Worm (Caenorhabditis elegans) whole organism, L4 larva: Measurements from ENCODE around the gene F59B2.9.

ENCODE experiments used
- Y105C5A.15 ChIP-seq: fragments of 200-800 bp; sonication (Bioruptor generic); IDR thresholded peaks from 2 replicates; pipeline ENCODE4 v1.3.6; 2022; ENCODE audit warnings: missing genetic modification characterization, missing compliant biosample characterization
- ceh-28 ChIP-seq: fragments of 150-350 bp; optimal IDR thresholded peaks from 2 replicates; lab custom pipeline; 2014; ENCODE audit warnings: missing biosample characterization, missing genetic modification reagents, missing genetic modification characterization
- ceh-32 ChIP-seq: sonication (generic microtip); optimal IDR thresholded peaks from 2 replicates; lab custom pipeline; 2016; ENCODE audit warnings: mild to moderate bottlenecking, missing genetic modification characterization, missing compliant biosample characterization; ENCODE audit not compliant: poor library complexity
- ceh-44 ChIP-seq: fragments of 200-800 bp; sonication (Bioruptor generic); IDR thresholded peaks from 2 replicates; pipeline ENCODE4 v1.3.6; 2022; ENCODE audit warnings: missing genetic modification reagents, missing genetic modification characterization, missing compliant biosample characterization
- ceh-82 ChIP-seq: sonication (generic microtip); optimal IDR thresholded peaks from 2 replicates; lab custom pipeline; 2017; ENCODE audit warnings: missing biosample characterization, missing genetic modification characterization
- daf-16 ChIP-seq, 3 experiments: sonication (generic microtip); optimal IDR thresholded peaks; 2 replicates each; lab custom pipeline; 2016 to 2017; ENCODE audit warnings: missing genetic modification characterization in 3 of 3, missing genetic modification reagents in 3 of 3, mild to moderate bottlenecking in 2 of 3, missing compliant biosample characterization in 2 of 3, missing biosample characterization in 1 of 3, moderate library complexity in 1 of 3
- dmd-6 ChIP-seq: fragments of 200-800 bp; sonication (Bioruptor generic); IDR thresholded peaks from 2 replicates; pipeline ENCODE4 v1.3.6; 2022; ENCODE audit warnings: missing genetic modification reagents, missing genetic modification characterization, missing compliant biosample characterization
- duxl-1 ChIP-seq: sonication (generic microtip); optimal IDR thresholded peaks from 2 replicates; lab custom pipeline; 2016; ENCODE audit warnings: mild to moderate bottlenecking, missing genetic modification characterization, moderate library complexity, missing compliant biosample characterization; ENCODE audit not compliant: poor library complexity
- dve-1 ChIP-seq: sonication (generic microtip); optimal IDR thresholded peaks from 2 replicates; lab custom pipeline; 2017; ENCODE audit warnings: antibody characterized with exemption, mild to moderate bottlenecking, missing genetic modification characterization, missing compliant biosample characterization; ENCODE audit not compliant: insufficient read depth
- fkh-10 ChIP-seq: fragments of 150-350 bp; optimal IDR thresholded peaks from 2 replicates; lab custom pipeline; 2014; ENCODE audit warnings: missing biosample characterization, missing genetic modification reagents, missing genetic modification characterization
- hlh-11 ChIP-seq: fragments of 200-800 bp; sonication (Bioruptor generic); optimal IDR thresholded peaks from 2 replicates; lab custom pipeline; 2018; ENCODE audit warnings: mild to moderate bottlenecking, missing genetic modification characterization, missing compliant biosample characterization
- hlh-30 ChIP-seq: sonication (generic microtip); optimal IDR thresholded peaks from 2 replicates; lab custom pipeline; 2017; ENCODE audit warnings: antibody characterized with exemption, mild to moderate bottlenecking, missing genetic modification characterization, missing compliant biosample characterization; ENCODE audit not compliant: insufficient read depth
- lin-39 ChIP-seq: fragments of 150-350 bp; optimal IDR thresholded peaks from 2 replicates; lab custom pipeline; 2014; ENCODE audit warnings: missing biosample characterization, missing genetic modification reagents, missing genetic modification characterization
- mdl-1 ChIP-seq, 2 experiments: fragments of 150-350 bp in 1 of 2; sonication (generic microtip) in 1 of 2; optimal IDR thresholded peaks; 2 replicates each; lab custom pipeline; 2014 to 2017; ENCODE audit warnings: missing biosample characterization in 2 of 2, missing genetic modification characterization in 2 of 2
- mdt-29 ChIP-seq: fragments of 200-800 bp; sonication (Bioruptor generic); IDR thresholded peaks from 2 replicates; pipeline ENCODE4 v1.3.6; 2022; ENCODE audit warnings: missing genetic modification reagents, missing genetic modification characterization, missing compliant biosample characterization
- mes-2 ChIP-seq: sonication (generic microtip); optimal IDR thresholded peaks from 2 replicates; lab custom pipeline; 2016; ENCODE audit warnings: missing genotype, mild to moderate bottlenecking, missing genetic modification characterization, missing compliant biosample characterization; ENCODE audit not compliant: poor library complexity, severe bottlenecking
- mxl-2 ChIP-seq: fragments of 200-800 bp; sonication (Bioruptor generic); conservative IDR thresholded peaks from 2 replicates; pipeline ENCODE4 v1.3.6; 2022; ENCODE audit warnings: missing genetic modification reagents, missing genetic modification characterization, missing compliant biosample characterization
- nhr-10 ChIP-seq: fragments of 150-350 bp; optimal IDR thresholded peaks from 2 replicates; lab custom pipeline; 2014; ENCODE audit warnings: missing biosample characterization, missing genetic modification characterization
- nhr-111 ChIP-seq: fragments of 200-800 bp; sonication (Bioruptor generic); optimal IDR thresholded peaks from 2 replicates; lab custom pipeline; 2018; ENCODE audit warnings: mild to moderate bottlenecking, missing genetic modification characterization, missing compliant biosample characterization
- nhr-237 ChIP-seq: sonication (generic microtip); optimal IDR thresholded peaks from 2 replicates; lab custom pipeline; 2017; ENCODE audit warnings: missing biosample characterization, missing genetic modification characterization
- nhr-28 ChIP-seq: fragments of 150-350 bp; optimal IDR thresholded peaks from 2 replicates; lab custom pipeline; 2014; ENCODE audit warnings: missing biosample characterization, missing genetic modification characterization
- nhr-48 ChIP-seq: sonication (generic microtip); optimal IDR thresholded peaks from 2 replicates; lab custom pipeline; 2016; ENCODE audit warnings: mild to moderate bottlenecking, missing genetic modification characterization, missing compliant biosample characterization
- nhr-77 ChIP-seq: fragments of 150-350 bp; optimal IDR thresholded peaks from 2 replicates; lab custom pipeline; 2014; ENCODE audit warnings: missing biosample characterization, missing genetic modification characterization
- php-3 ChIP-seq: fragments of 200-800 bp; sonication (Bioruptor generic); IDR thresholded peaks from 2 replicates; pipeline ENCODE4 v1.3.6; 2022; ENCODE audit warnings: missing genetic modification reagents, missing genetic modification characterization, missing compliant biosample characterization
- pqm-1 ChIP-seq: sonication (generic microtip); optimal IDR thresholded peaks from 2 replicates; lab custom pipeline; 2017; ENCODE audit warnings: missing biosample characterization, missing genetic modification characterization
- snpc-4 ChIP-seq: fragments of 150-350 bp; optimal IDR thresholded peaks from 2 replicates; lab custom pipeline; 2014; ENCODE audit warnings: missing biosample characterization, missing genetic modification characterization
- tag-97 ChIP-seq: fragments of 200-800 bp; sonication (Bioruptor generic); IDR thresholded peaks from 2 replicates; pipeline ENCODE4 v1.3.6; 2022; ENCODE audit warnings: missing genetic modification characterization, missing compliant biosample characterization
- tra-1 ChIP-seq: fragments of 200-800 bp; sonication (Bioruptor generic); IDR thresholded peaks from 2 replicates; pipeline ENCODE4 v1.3.6; 2022; ENCODE audit warnings: missing genetic modification reagents, missing genetic modification characterization, missing compliant biosample characterization
- unc-39 ChIP-seq: sonication (generic microtip); optimal IDR thresholded peaks from 2 replicates; lab custom pipeline; 2017; ENCODE audit warnings: missing biosample characterization, missing genetic modification characterization
- unc-62 ChIP-seq, 3 experiments: fragments of 150-350 bp in 1 of 3; sonication (generic microtip); optimal IDR thresholded peaks in 2 of 3; peaks in 1 of 3; 1 replicate in 1 of 3; 2 replicates in 2 of 3; lab custom pipeline; 2014 to 2017; ENCODE audit warnings: missing biosample characterization in 3 of 3, missing genetic modification characterization in 3 of 3, missing genetic modification reagents in 3 of 3, missing genotype in 1 of 3
- zip-11 ChIP-seq: fragments of 200-800 bp; sonication (Bioruptor generic); IDR thresholded peaks from 2 replicates; pipeline ENCODE4 v1.3.6; 2022; ENCODE audit warnings: missing genetic modification characterization, missing compliant biosample characterization
- ztf-11 ChIP-seq: fragments of 150-350 bp; optimal IDR thresholded peaks from 2 replicates; lab custom pipeline; 2014; ENCODE audit warnings: missing biosample characterization, missing genetic modification characterization
- ztf-7 ChIP-seq: fragments of 150-350 bp; optimal IDR thresholded peaks from 2 replicates; lab custom pipeline; 2014; ENCODE audit warnings: missing biosample characterization, missing genetic modification characterization

F59B2.9 gene

DNA sequence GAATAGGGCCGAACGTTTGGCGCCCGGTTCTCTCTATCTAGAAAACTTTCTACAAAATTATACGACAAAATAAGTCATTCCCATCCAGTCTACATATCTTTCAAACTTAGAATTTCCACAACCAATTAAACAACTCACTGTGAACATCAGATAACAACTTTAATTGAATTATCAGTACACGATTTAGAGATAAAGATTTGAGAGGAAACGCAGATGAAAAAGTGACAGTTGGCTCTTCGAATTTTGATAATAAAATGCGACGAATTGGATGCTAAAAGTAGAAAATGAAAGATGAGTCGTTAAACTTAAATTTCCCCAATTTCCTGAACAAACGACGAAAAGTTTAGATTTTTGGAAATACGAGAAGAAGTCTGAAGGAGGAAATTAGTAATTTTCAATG is 22.8 kb upstream of the F59B2.9 start:
- TF ChIP-seq dmd-6: peak; percentile 53
- peak; percentile 88 for TF ChIP-seq pqm-1 (tag; lab: Kevin White, UChicago)
- peak; percentile 87 for TF ChIP-seq php-3 (GFP tag; lab: Robert Waterston, UW)
- 0 out of 2 replicates have a peak, but pooled peaks have one; percentile 23 for TF ChIP-seq tra-1 (GFP tag; lab: Robert Waterston, UW)
- TF ChIP-seq hlh-11 (tag; lab: Kevin White, UChicago): peak; percentile 46
- no peak for TF ChIP-seq nhr-111 (GFP tag; lab: Kevin White, UChicago)
- no peak for TF ChIP-seq ztf-7 (tag; lab: Kevin White, UChicago)
- no peak for TF ChIP-seq ceh-82
- peak; percentile 83 for TF ChIP-seq dve-1 (tag; lab: Kevin White, UChicago)
- TF ChIP-seq lin-39 (tag; lab: Kevin White, UChicago): no peak
- TF ChIP-seq daf-16 (GFP tag; optimal IDR thresholded peaks at IDR 0.05; lab: Kevin White, UChicago): no peak
- TF ChIP-seq daf-16 (tag; optimal IDR thresholded peaks at IDR 0.05; lab: Kevin White, UChicago): peak; percentile 66
- TF ChIP-seq nhr-28 (tag; lab: Kevin White, UChicago): peak; percentile 46

DNA sequence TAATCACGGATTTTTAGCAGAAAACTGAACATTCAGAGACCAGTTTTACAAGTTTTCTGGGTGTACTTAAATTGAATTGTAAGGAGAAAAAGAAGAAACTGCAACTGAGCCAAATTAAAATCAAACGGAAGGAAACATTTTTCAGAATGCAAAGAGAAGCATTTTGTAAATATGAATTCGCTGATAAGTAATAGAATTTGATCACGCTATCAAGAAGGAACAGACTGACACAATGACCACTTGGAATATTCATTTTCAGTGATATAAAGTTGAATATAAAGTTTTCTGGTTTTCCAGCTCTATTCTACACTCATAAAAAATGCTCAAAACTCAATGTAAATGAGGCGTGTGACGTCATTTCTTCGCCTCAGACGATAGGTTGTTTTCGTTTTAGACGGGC is 21.9 kb upstream of the F59B2.9 start:
- 0 out of 2 replicates have a peak, but pooled peaks have one; percentile 27 for TF ChIP-seq dmd-6
- TF ChIP-seq duxl-1: no peak
- TF ChIP-seq, all 104 proteins: peak for 1

DNA sequence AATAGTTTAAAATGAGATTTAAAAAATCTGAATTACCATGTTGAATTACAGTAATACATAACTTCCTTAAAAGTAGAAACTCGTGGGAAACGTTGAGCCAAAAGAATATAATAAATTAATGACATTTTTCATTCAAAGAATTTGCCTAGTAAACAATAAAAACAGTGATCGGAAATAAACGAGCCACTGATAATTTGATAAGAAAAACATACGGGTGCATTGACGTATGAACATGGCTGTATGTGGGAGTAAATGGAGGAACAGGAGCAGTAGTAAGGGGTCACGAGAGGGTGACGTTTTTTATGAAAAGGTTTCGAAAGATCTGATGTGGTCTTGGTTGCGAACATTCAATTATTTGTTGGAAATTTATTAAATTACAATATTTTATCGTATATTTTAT is 18.6 kb upstream of the F59B2.9 start:
- TF ChIP-seq ceh-44 (GFP tag; lab: Robert Waterston, UW) (no peak), tag-97 (GFP tag; lab: Robert Waterston, UW) (no peak), hlh-30 (peak; percentile 10), nhr-10 (tag; lab: Kevin White, UChicago) (no peak), dmd-6 (no peak), nhr-28 (tag; lab: Kevin White, UChicago) (peak; percentile 13), Y105C5A.15 (no peak), daf-16 (GFP tag; optimal IDR thresholded peaks at IDR 0.05; lab: Kevin White, UChicago) (no peak), daf-16 (tag; optimal IDR thresholded peaks at IDR 0.05; lab: Kevin White, UChicago) (peak; percentile 61), nhr-237 (tag; lab: Kevin White, UChicago) (no peak), ztf-11 (tag; lab: Kevin White, UChicago) (no peak), dve-1 (tag; lab: Kevin White, UChicago) (peak; percentile 15), zip-11 (no peak), fkh-10 (no peak), mdt-29 (no peak), pqm-1 (tag; lab: Kevin White, UChicago) (peak; percentile 54), unc-39 (tag; lab: Kevin White, UChicago) (no peak), nhr-77 (tag; lab: Kevin White, UChicago) (peak; percentile 16)

DNA sequence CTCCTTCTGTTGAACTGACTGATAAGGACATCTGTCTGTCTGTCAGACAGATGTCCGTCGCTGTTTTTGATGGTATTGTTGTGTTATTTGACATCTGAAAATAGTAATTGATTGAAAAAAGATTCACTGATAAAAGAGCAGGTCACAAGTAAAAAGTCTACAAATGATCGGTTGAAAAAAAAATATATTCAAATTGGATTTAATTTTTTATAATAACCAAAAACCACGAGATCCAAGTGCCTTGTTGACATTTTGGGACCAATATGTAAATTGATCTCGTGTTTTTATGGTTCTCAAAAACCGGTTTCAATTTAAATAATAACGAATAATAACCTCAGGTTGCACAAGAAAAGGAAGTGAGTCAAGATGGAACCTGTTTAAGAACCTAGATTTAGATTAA is 14.7 kb upstream of the F59B2.9 start, which contains the start of gene F59B2.13:
Gene F59B2.13 (minus strand): TSS at position 101 of the 400 bp plus-strand sequence.
- TF ChIP-seq ceh-32 (tag; lab: Kevin White, UChicago): no peak
- TF ChIP-seq nhr-48 (tag; lab: Kevin White, UChicago): no peak
- TF ChIP-seq snpc-4: no peak
- TF ChIP-seq tra-1 (GFP tag; lab: Robert Waterston, UW): no peak

DNA sequence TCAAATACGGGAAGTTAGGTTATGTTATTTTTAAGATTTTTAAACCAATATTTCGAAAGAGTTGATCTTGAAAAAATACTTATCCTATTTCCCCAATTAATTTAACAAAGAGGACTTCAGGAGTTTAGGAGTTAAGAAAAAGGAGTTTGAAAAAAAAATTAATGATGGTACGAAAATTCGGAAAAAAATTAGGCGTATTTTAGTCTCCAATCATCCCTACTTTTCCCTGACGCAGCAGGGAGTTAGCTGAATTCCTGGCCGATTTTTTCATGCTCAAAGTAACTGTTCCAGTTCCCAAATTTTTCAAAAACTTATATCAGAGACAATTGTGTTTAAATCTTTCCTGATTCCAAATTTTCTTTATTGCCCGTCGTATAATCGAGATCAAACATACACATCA is 11.4 kb upstream of the F59B2.9 start:
- peak in 1 of 2 experiments; percentile 92 for TF ChIP-seq unc-62 (GFP tag; optimal IDR thresholded peaks at IDR 0.05 in 1 of 2; lab: Kevin White, UChicago)
- no peak for TF ChIP-seq unc-62 (tag; optimal IDR thresholded peaks at IDR 0.05; lab: Kevin White, UChicago)
- TF ChIP-seq snpc-4: no peak

DNA sequence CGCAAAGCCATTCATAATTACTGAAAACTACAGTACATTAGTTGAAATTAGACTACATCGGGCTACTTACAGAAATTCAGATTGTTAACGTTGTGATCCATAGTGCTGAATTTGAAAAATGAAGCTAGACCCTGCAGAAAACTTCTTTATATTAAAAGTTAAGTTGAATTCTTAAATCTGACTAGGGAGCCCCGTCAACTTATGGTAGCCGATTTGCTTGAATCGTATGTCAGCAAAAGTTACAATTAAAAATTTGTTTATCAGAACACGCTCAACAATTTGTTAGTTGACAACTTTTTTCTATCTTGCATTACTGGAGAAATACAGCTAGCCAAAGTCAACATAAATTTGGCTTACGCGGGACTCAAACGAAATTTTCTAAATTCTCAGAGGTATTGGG is 10.3 kb upstream of the F59B2.9 start, which contains the start of gene F59B2.14:
Gene F59B2.14 (minus strand): TSS at position 101 of the 400 bp plus-strand sequence.
- TF ChIP-seq mxl-2 (GFP tag; lab: Robert Waterston, UW) (no peak), mdl-1 (tag; optimal IDR thresholded peaks at IDR 0.05; lab: Kevin White, UChicago) (no peak), ceh-28 (tag; lab: Kevin White, UChicago) (no peak), mes-2 (tag; lab: Kevin White, UChicago) (no peak)
- TF ChIP-seq, all 104 proteins: peak for 0
